Fruit fly (Drosophila melanogaster) whole organism, embryonic: ENCODE measurements around the gene Fibp.

ENCODE experiments used
- ATbp ChIP-seq: fragments of 200-800 bp; sonication (Bioruptor generic); optimal IDR thresholded peaks from 2 replicates; lab custom pipeline; 2017; ENCODE audit warnings: missing biosample characterization, mild to moderate bottlenecking, missing genetic modification characterization, missing genetic modification reagents
- CG10274 ChIP-seq: fragments of 200-800 bp; sonication (Bioruptor generic); optimal IDR thresholded peaks from 3 replicates; lab custom pipeline; 2017; ENCODE audit warnings: missing biosample characterization, mild to moderate bottlenecking, missing genetic modification characterization
- CG11560 ChIP-seq: fragments of 200-800 bp; sonication (Bioruptor generic); IDR thresholded peaks from 3 replicates; pipeline ENCODE4 v1.3.6; 2022; ENCODE audit warnings: missing biosample characterization, missing genetic modification characterization
- CG12744 ChIP-seq: fragments of 200-800 bp; sonication (Bioruptor generic); optimal IDR thresholded peaks from 2 replicates; lab custom pipeline; 2016; ENCODE audit warnings: missing biosample characterization, missing genetic modification characterization
- CG13296 ChIP-seq: fragments of 200-800 bp; sonication (Bioruptor generic); optimal IDR thresholded peaks from 3 replicates; lab custom pipeline; 2018; ENCODE audit warnings: missing biosample characterization, mild to moderate bottlenecking, missing genetic modification characterization
- CG17328 ChIP-seq: fragments of 200-800 bp; sonication (Bioruptor generic); IDR thresholded peaks from 2 replicates; pipeline ENCODE4 v1.3.6; 2022; ENCODE audit warnings: missing biosample characterization, missing genetic modification characterization
- CG4424 ChIP-seq: fragments of 200-800 bp; sonication (Bioruptor generic); optimal IDR thresholded peaks from 3 replicates; lab custom pipeline; 2016; ENCODE audit warnings: missing biosample characterization, missing genetic modification characterization
- CG6175 ChIP-seq: fragments of 200-800 bp; sonication (Bioruptor generic); IDR thresholded peaks from 3 replicates; pipeline ENCODE4 v1.3.6; 2022; ENCODE audit warnings: missing biosample characterization, missing genetic modification characterization
- CG6813 ChIP-seq: fragments of 200-800 bp; sonication (Bioruptor generic); optimal IDR thresholded peaks from 2 replicates; lab custom pipeline; 2017; ENCODE audit warnings: missing biosample characterization, missing genetic modification characterization, mild to moderate bottlenecking, moderate library complexity, missing genetic modification reagents
- CG7271 ChIP-seq: fragments of 200-800 bp; sonication (Bioruptor generic); optimal IDR thresholded peaks from 2 replicates; lab custom pipeline; 2018; ENCODE audit warnings: missing biosample characterization, mild to moderate bottlenecking, missing genetic modification characterization, moderate library complexity
- CG8388 ChIP-seq: fragments of 200-800 bp; sonication (Bioruptor generic); optimal IDR thresholded peaks from 2 replicates; lab custom pipeline; 2019; ENCODE audit warnings: missing biosample characterization, mild to moderate bottlenecking, missing genetic modification characterization, moderate library complexity
- CkIIα-i1 ChIP-seq: fragments of 200-800 bp; sonication (Bioruptor generic); IDR thresholded peaks from 2 replicates; pipeline ENCODE4 v1.3.6; 2022; ENCODE audit warnings: missing biosample characterization, missing genetic modification characterization
- E2f1 ChIP-seq: fragments of 200-800 bp; sonication (Bioruptor generic); IDR thresholded peaks from 2 replicates; pipeline ENCODE4 v1.3.6; 2022; ENCODE audit warnings: missing biosample characterization, missing genetic modification characterization
- Elba2 ChIP-seq: fragments of 200-800 bp; sonication (Bioruptor generic); optimal IDR thresholded peaks from 3 replicates; lab custom pipeline; 2016; ENCODE audit warnings: missing biosample characterization, missing genetic modification characterization
- Gsc ChIP-seq: fragments of 200-800 bp; sonication (Bioruptor generic); IDR thresholded peaks from 2 replicates; pipeline ENCODE4 v1.3.6; 2022; ENCODE audit warnings: missing biosample characterization, missing genetic modification characterization
- Hsf ChIP-seq: fragments of 200-800 bp; sonication (Bioruptor generic); optimal IDR thresholded peaks from 3 replicates; lab custom pipeline; 2016; ENCODE audit warnings: missing biosample characterization, missing genetic modification characterization
- MBD-R2 ChIP-seq: fragments of 200-800 bp; sonication (Bioruptor generic); IDR thresholded peaks from 2 replicates; pipeline ENCODE4 v1.3.6; 2022; ENCODE audit warnings: missing biosample characterization, missing genetic modification characterization
- MESR4 ChIP-seq: fragments of 200-800 bp; sonication (Bioruptor generic); optimal IDR thresholded peaks from 2 replicates; lab custom pipeline; 2018; ENCODE audit warnings: missing biosample characterization, mild to moderate bottlenecking, missing genetic modification characterization, moderate library complexity
- Neu2 ChIP-seq: fragments of 200-800 bp; sonication (Bioruptor generic); optimal IDR thresholded peaks from 3 replicates; lab custom pipeline; 2016; ENCODE audit warnings: missing biosample characterization, missing genetic modification characterization, borderline replicate concordance
- Pdp1 ChIP-seq, 2 experiments: fragments of 200-800 bp; sonication (Bioruptor generic); optimal IDR thresholded peaks; 3 replicates each; lab custom pipeline; 2016; ENCODE audit warnings: missing biosample characterization in 2 of 2, missing genetic modification characterization in 2 of 2, mild to moderate bottlenecking in 1 of 2, moderate library complexity in 1 of 2
- Poxn ChIP-seq: fragments of 200-800 bp; sonication (Bioruptor generic); IDR thresholded peaks from 2 replicates; pipeline ENCODE4 v1.3.6; 2022; ENCODE audit warnings: missing biosample characterization, missing genetic modification characterization
- Ptx1 ChIP-seq: fragments of 200-800 bp; sonication (Bioruptor generic); IDR thresholded peaks from 2 replicates; pipeline ENCODE4 v1.3.6; 2022; ENCODE audit warnings: missing biosample characterization, missing genetic modification characterization
- aop ChIP-seq: fragments of 200-800 bp; sonication (Bioruptor generic); IDR thresholded peaks from 2 replicates; pipeline ENCODE4 v1.3.6; 2022; ENCODE audit warnings: missing biosample characterization, missing genetic modification characterization
- corto ChIP-seq: fragments of 200-800 bp; sonication (Bioruptor generic); optimal IDR thresholded peaks from 2 replicates; lab custom pipeline; 2016; ENCODE audit warnings: missing biosample characterization, mild to moderate bottlenecking, missing genetic modification characterization, moderate library complexity
- crol ChIP-seq: fragments of 200-800 bp; sonication (Bioruptor generic); IDR thresholded peaks from 2 replicates; pipeline ENCODE4 v1.3.6; 2022; ENCODE audit warnings: missing biosample characterization, missing genetic modification characterization
- crp ChIP-seq, 2 experiments: fragments of 200-800 bp; sonication (Bioruptor generic); optimal IDR thresholded peaks; 2 replicates in 1 of 2; 3 replicates in 1 of 2; lab custom pipeline; 2017; ENCODE audit warnings: missing biosample characterization in 2 of 2, missing genetic modification characterization in 2 of 2, mild to moderate bottlenecking in 1 of 2, moderate library complexity in 1 of 2
- danr ChIP-seq: fragments of 200-800 bp; sonication (Bioruptor generic); IDR thresholded peaks from 2 replicates; pipeline ENCODE4 v1.3.6; 2022; ENCODE audit warnings: missing biosample characterization, missing genetic modification characterization
- emc ChIP-seq: fragments of 200-800 bp; sonication (Bioruptor generic); optimal IDR thresholded peaks from 2 replicates; lab custom pipeline; 2016; ENCODE audit warnings: missing biosample characterization, missing genetic modification characterization
- ftz-f1 ChIP-seq: fragments of 200-800 bp; sonication (Bioruptor generic); optimal IDR thresholded peaks from 2 replicates; lab custom pipeline; 2016; ENCODE audit warnings: missing biosample characterization, missing genetic modification characterization
- gcm ChIP-seq: fragments of 200-800 bp; sonication (Bioruptor generic); optimal IDR thresholded peaks from 2 replicates; lab custom pipeline; 2019; ENCODE audit warnings: missing biosample characterization, mild to moderate bottlenecking, missing genetic modification characterization, moderate library complexity
- grn ChIP-seq: fragments of 200-800 bp; sonication (Bioruptor generic); optimal IDR thresholded peaks from 3 replicates; lab custom pipeline; 2017; ENCODE audit warnings: missing biosample characterization, missing genetic modification characterization
- insv ChIP-seq, 2 experiments: fragments of 200-800 bp; sonication (Bioruptor generic); optimal IDR thresholded peaks; 3 replicates each; lab custom pipeline; 2016 to 2018; ENCODE audit warnings: missing biosample characterization in 2 of 2, missing genetic modification characterization in 2 of 2
- kah ChIP-seq: fragments of 200-800 bp; sonication (Bioruptor generic); optimal IDR thresholded peaks from 2 replicates; lab custom pipeline; 2018; ENCODE audit warnings: missing biosample characterization, mild to moderate bottlenecking, missing genetic modification characterization
- ken ChIP-seq: fragments of 200-800 bp; sonication (Bioruptor generic); IDR thresholded peaks from 3 replicates; pipeline ENCODE4 v1.3.6; 2022; ENCODE audit warnings: missing biosample characterization, missing genetic modification characterization
- kni ChIP-seq: fragments of 200-800 bp; sonication (Bioruptor generic); optimal IDR thresholded peaks from 3 replicates; lab custom pipeline; 2017; ENCODE audit warnings: mild to moderate bottlenecking, missing biosample characterization, missing genetic modification reagents, missing genetic modification characterization
- lmd ChIP-seq: fragments of 200-800 bp; sonication (Bioruptor generic); IDR thresholded peaks from 2 replicates; pipeline ENCODE4 v1.3.6; 2022; ENCODE audit warnings: missing biosample characterization, missing genetic modification characterization
- nerfin-1 ChIP-seq: fragments of 200-800 bp; sonication (Bioruptor generic); optimal IDR thresholded peaks from 3 replicates; lab custom pipeline; 2019; ENCODE audit warnings: missing biosample characterization, mild to moderate bottlenecking, missing genetic modification characterization, moderate library complexity
- odd ChIP-seq: fragments of 200-800 bp; sonication (Bioruptor generic); optimal IDR thresholded peaks from 2 replicates; lab custom pipeline; 2017; ENCODE audit warnings: missing biosample characterization, mild to moderate bottlenecking, missing genetic modification characterization
- pan ChIP-seq, 4 experiments: fragments of >200 bp in 3 of 4; fragments of 200-800 bp in 1 of 4; sonication (Bioruptor generic) in 1 of 4; optimal IDR thresholded peaks in 3 of 4; IDR thresholded peaks in 1 of 4; 2 replicates each; pipeline versions ENCODE4 v1.3.6 to Lab custom; 2017 to 2022; ENCODE audit warnings: missing biosample characterization in 2 of 4, missing genetic modification characterization in 2 of 4, mixed read lengths in 1 of 4
- peb ChIP-seq: fragments of 200-800 bp; sonication (Bioruptor generic); IDR thresholded peaks from 2 replicates; pipeline ENCODE4 v1.3.6; 2022; ENCODE audit warnings: missing biosample characterization, missing genetic modification characterization
- ranshi ChIP-seq: fragments of 200-800 bp; sonication (Bioruptor generic); IDR thresholded peaks from 2 replicates; pipeline ENCODE4 v1.3.6; 2022; ENCODE audit warnings: missing biosample characterization, missing genetic modification characterization
- sisA ChIP-seq: fragments of 200-800 bp; sonication (Bioruptor generic); IDR thresholded peaks from 2 replicates; pipeline ENCODE4 v1.3.6; 2022; ENCODE audit warnings: missing biosample characterization, missing genetic modification characterization
- slp2 ChIP-seq: fragments of 200-800 bp; sonication (Bioruptor generic); optimal IDR thresholded peaks from 2 replicates; lab custom pipeline; 2016; ENCODE audit warnings: missing biosample characterization, missing genetic modification characterization
- stc ChIP-seq: fragments of 200-800 bp; sonication (Bioruptor generic); IDR thresholded peaks from 2 replicates; pipeline ENCODE4 v1.3.6; 2022; ENCODE audit warnings: missing biosample characterization, missing genetic modification characterization
- sug ChIP-seq: fragments of 200-800 bp; optimal IDR thresholded peaks from 2 replicates; lab custom pipeline; 2019; ENCODE audit warnings: missing biosample characterization, mild to moderate bottlenecking, missing genetic modification characterization, moderate library complexity

The Fibp gene

dm6 chr3L:19791688-19792073 is 26.1 kb downstream of the Fibp start (continued):
- TF ChIP-seq grn (GFP tag; lab: Kevin White, UChicago) (peak; percentile 82), pan (optimal IDR thresholded peaks at IDR 0.05; lab: Kevin White, UChicago) (no peak), pan (GFP tag; optimal IDR thresholded peaks at IDR 0.05 in 1 of 2, IDR thresholded peaks at IDR 0.05 in 1 of 2) (peak in 1 of 2 experiments; percentile 27), CG10274 (GFP tag; lab: Kevin White, UChicago) (no peak), insv (GFP tag; optimal IDR thresholded peaks at IDR 0.05; lab: Kevin White, UChicago) (no peak), CG6813 (GFP tag; lab: Kevin White, UChicago) (peak; percentile 33), peb (GFP tag; lab: Robert Waterston, UW) (peak; percentile 30; the same call in 1 of the 2 replicates), CG8388 (no peak), nerfin-1 (tag; lab: Kevin White, UChicago) (no peak), kah (peak; percentile 38), Elba2 (GFP tag; lab: Kevin White, UChicago) (no peak), lmd (GFP tag; lab: Robert Waterston, UW) (no peak), CG17328 (no peak), E2f1 (GFP tag; lab: Robert Waterston, UW) (0 out of 2 replicates have a peak, but pooled peaks have one; percentile 4), Neu2 (GFP tag; lab: Kevin White, UChicago) (no peak), stc (GFP tag; lab: Robert Waterston, UW) (0 out of 2 replicates have a peak, but pooled peaks have one; percentile 18), CG11560 (tag; lab: Robert Waterston, UW) (no peak), Poxn (GFP tag; lab: Robert Waterston, UW) (no peak), crp (GFP tag; optimal IDR thresholded peaks at IDR 0.05; lab: Kevin White, UChicago) (no peak), CG7271 (no peak), ftz-f1 (peak; percentile 45), kni (GFP tag; lab: Kevin White, UChicago) (peak; percentile 89), Pdp1 (GFP tag; optimal IDR thresholded peaks at IDR 0.05; lab: Kevin White, UChicago) (no peak), CkIIα-i1 (GFP tag; lab: Robert Waterston, UW) (no peak), ranshi (GFP tag; lab: Robert Waterston, UW) (no peak), Gsc (GFP tag; lab: Robert Waterston, UW) (no peak), sisA (GFP tag; lab: Robert Waterston, UW) (no peak), danr (GFP tag; lab: Robert Waterston, UW) (no peak), CG6175 (no peak), MESR4 (GFP tag; lab: Kevin White, UChicago) (no peak), odd (GFP tag; lab: Kevin White, UChicago) (peak; percentile 20), crol (GFP tag; lab: Robert Waterston, UW) (peak; percentile 86), Hsf (no peak), aop (GFP tag; lab: Robert Waterston, UW) (no peak), Ptx1 (no peak), emc (GFP tag; lab: Kevin White, UChicago) (no peak), MBD-R2 (no peak; the same call in 1 of the 2 replicates), sug (tag; lab: Kevin White, UChicago) (peak; percentile 63), CG4424 (no peak), CG13296 (GFP tag; lab: Kevin White, UChicago) (no peak), ken (no peak; the same call in 2 of the 3 replicates), corto (no peak), gcm (GFP tag; lab: Kevin White, UChicago) (peak; percentile 6), CG12744 (no peak), slp2 (no peak), ATbp (peak; percentile 5)
